Worm (Caenorhabditis elegans): ENCODE data around the gene F42H10.6.

The F42H10.6 gene

ce11 chrIII:8443557-8444131, 36.6 kb downstream of the F42H10.6 start, which contains the start of gene ufbp-1:
ufbp-1 (minus strand) TSS chrIII:8443607.
- TF ChIP-seq hmg-1.2 (GFP tag; IDR thresholded peaks at IDR 0.05) (peak; percentile 46), F55B11.4 (tag; optimal IDR thresholded peaks at IDR 0.05; ENCODE audit: borderline replicate concordance, insufficient read depth) (no peak), hlh-12 (tag; optimal IDR thresholded peaks at IDR 0.05) (no peak), bed-2 (GFP tag; IDR thresholded peaks at IDR 0.05) (no peak), snpc-1.3 (tag; optimal IDR thresholded peaks at IDR 0.05; ENCODE audit: insufficient read depth) (peak; percentile 26), F33H1.4 (GFP tag; IDR thresholded peaks at IDR 0.05) (no peak), T07F8.4 (tag; optimal IDR thresholded peaks at IDR 0.05) (peak; percentile 58), ztf-6 (GFP tag; IDR thresholded peaks at IDR 0.05) (no peak), attf-5 (GFP tag; optimal IDR thresholded peaks at IDR 0.05) (peak; percentile 86), lsy-27 (tag; optimal IDR thresholded peaks at IDR 0.05; ENCODE audit: borderline replicate concordance, insufficient read depth) (no peak), sptf-2 (GFP tag; optimal IDR thresholded peaks at IDR 0.05) (no peak), Y95B8A.8 (GFP tag; IDR thresholded peaks at IDR 0.05) (no peak), madf-8 (GFP tag; conservative IDR thresholded peaks at IDR 0.05) (no peak), nhr-27 (tag; optimal IDR thresholded peaks at IDR 0.05) (peak; percentile 18), athp-1 (tag; optimal IDR thresholded peaks at IDR 0.05) (peak; percentile 94), ama-1 (optimal IDR thresholded peaks at IDR 0.05) (peak; percentile 87), ama-1 (GFP tag; optimal IDR thresholded peaks at IDR 0.05) (peak; percentile 72 to 82), Y53G8AR.9 (GFP tag; conservative IDR thresholded peaks at IDR 0.05) (peak; percentile 93), pbrm-1 (GFP tag; IDR thresholded peaks at IDR 0.05) (peak; percentile 85), nfyb-1 (GFP tag; IDR thresholded peaks at IDR 0.05) (peak; percentile 93), B0035.1 (tag; optimal IDR thresholded peaks at IDR 0.05) (no peak), nhr-90 (tag; optimal IDR thresholded peaks at IDR 0.05) (no peak), xnd-1 (tag; optimal IDR thresholded peaks at IDR 0.05) (no peak), lsl-1 (GFP tag; optimal IDR thresholded peaks at IDR 0.05) (peak; percentile 33), snpc-3.4 (tag; optimal IDR thresholded peaks at IDR 0.05) (peak; percentile 53), C17E4.6 (GFP tag; IDR thresholded peaks at IDR 0.05) (peak; percentile 41; the same call in 1 of the 2 replicates), mxl-1 (tag; optimal IDR thresholded peaks at IDR 0.05) (no peak), zfh-2 (GFP tag; conservative IDR thresholded peaks at IDR 0.05) (no peak), bed-1 (GFP tag; IDR thresholded peaks at IDR 0.05) (no peak), attf-3 (GFP tag; conservative IDR thresholded peaks at IDR 0.05) (no peak), unc-130 (GFP tag; optimal IDR thresholded peaks at IDR 0.05) (peak; percentile 63), mcd-1 (GFP tag; IDR thresholded peaks at IDR 0.05) (peak; percentile 57; the same call in 1 of the 2 replicates), F49E8.2 (tag; optimal IDR thresholded peaks at IDR 0.05; ENCODE audit: insufficient read depth) (no peak), snpc-1.1 (tag; optimal IDR thresholded peaks at IDR 0.05; ENCODE audit: insufficient read depth) (no peak), rec-8 (tag; optimal IDR thresholded peaks at IDR 0.05) (no peak), hlh-26 (GFP tag; conservative IDR thresholded peaks at IDR 0.05) (no peak), K11D2.4 (GFP tag; IDR thresholded peaks at IDR 0.05) (no peak), pha-4 (tag; optimal IDR thresholded peaks at IDR 0.05) (no peak), K12H6.12 (tag; optimal IDR thresholded peaks at IDR 0.05) (peak; percentile 83), F10E7.11 (tag; optimal IDR thresholded peaks at IDR 0.05) (peak; percentile 83), madf-3 (GFP tag; IDR thresholded peaks at IDR 0.05) (peak; percentile 33; the same call in 1 of the 2 replicates), akir-1 (GFP tag; optimal IDR thresholded peaks at IDR 0.05) (peak; percentile 27), B0261.1 (tag; optimal IDR thresholded peaks at IDR 0.05) (peak; percentile 34), egl-18 (GFP tag; IDR thresholded peaks at IDR 0.05) (0 out of 2 replicates have a peak, but pooled peaks have one; percentile 38), ztf-3 (GFP tag; optimal IDR thresholded peaks at IDR 0.05) (peak; percentile 57), T26A5.8 (tag; optimal IDR thresholded peaks at IDR 0.05) (peak; percentile 77), aptf-2 (GFP tag; conservative IDR thresholded peaks at IDR 0.05) (no peak)
